Worm (Caenorhabditis elegans) whole organism, dauer: ENCODE measurements around the gene srt-18.

Source experiments
- unc-62 ChIP-seq: sonication (generic microtip); optimal IDR thresholded peaks from 2 replicates; lab custom pipeline; 2017; ENCODE audit warnings: missing biosample characterization, missing genetic modification reagents, missing genetic modification characterization

srt-18 gene

DNA sequence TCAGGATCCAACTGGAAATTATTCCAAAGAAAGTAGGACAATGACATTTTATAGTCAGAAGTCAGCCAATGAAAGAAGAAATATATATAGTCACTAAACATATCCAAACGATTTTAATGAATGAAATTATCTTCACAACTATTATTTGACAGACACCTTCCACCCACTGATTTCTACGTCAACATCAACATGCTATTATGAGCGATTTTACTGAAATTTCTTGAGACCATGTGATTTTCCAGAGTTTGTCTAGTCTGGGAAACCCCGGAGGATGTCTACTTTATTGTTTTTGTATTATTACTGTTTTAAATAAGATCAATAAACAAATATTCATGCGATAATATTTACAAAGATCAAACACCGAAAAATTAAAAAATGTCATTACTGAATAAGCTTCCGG is at the start of gene srt-18:
Gene srt-18 (minus strand): TSS at position 101 of the 400 bp plus-strand sequence.
- TF ChIP-seq unc-62 (GFP tag; lab: Kevin White, UChicago) = no peak

DNA sequence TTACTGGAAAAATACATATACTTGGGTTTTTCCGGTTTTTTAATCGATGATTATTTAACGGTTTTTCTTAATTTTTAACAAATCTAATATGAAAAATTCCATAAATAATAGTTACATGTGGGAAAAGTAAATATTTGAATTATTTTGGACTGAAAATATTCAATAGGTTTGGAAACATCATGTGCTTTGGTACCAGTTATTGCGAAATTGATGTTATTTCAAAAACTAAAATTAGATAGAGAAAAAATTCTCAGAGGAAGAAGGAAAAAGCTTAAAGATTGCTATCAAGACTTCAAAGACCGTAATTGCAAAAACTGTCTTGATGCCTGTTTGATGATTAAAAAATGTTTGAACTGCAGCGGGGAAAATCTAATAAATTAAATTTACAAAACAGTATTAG is 49.6 kb upstream of the srt-18 start:
- no peak for TF ChIP-seq unc-62 (GFP tag; lab: Kevin White, UChicago)

DNA sequence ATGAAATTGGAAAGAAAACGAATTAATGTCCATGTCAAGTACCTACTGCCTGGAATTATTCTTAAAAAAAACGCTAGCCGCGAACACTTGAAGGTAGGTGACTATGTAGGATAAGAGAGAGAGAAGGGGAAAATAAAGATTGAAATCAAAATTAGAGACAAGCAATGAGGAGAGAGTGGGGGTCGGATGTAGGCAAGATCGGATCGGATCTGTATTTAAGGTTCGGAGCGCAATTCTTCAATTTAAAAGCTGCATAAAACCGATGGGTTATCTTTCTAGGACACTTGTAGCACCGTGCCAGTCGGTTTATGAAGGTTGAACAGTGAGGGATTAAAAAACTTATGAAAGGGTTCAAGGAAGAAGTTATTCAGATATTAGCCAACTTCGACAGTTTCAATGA is 47.7 kb upstream of the srt-18 start:
- TF ChIP-seq unc-62 (GFP tag; lab: Kevin White, UChicago) = no peak

DNA sequence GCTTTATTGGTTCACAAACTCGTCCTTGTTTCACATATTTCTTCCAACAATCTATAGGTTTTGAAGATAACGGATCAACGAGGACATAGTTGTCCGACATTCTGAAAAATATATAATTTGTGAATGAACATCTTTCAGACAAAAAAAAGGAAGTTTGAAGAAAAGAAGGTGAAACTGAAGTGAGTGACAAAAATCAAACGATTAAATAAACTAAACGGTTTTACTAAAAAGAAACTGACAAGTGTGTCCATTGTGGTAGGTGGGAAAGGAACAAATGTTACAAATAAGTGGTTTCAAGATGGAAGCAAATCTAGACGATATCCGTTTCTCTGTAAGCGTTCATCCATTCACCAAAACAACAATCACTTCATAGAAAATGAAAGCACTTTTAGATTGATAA is 46.9 kb upstream of the srt-18 start, which contains the start of gene C25E10.12:
Gene C25E10.12 (minus strand): TSS at position 101 of the 400 bp plus-strand sequence.
- TF ChIP-seq unc-62 (GFP tag; lab: Kevin White, UChicago) = no peak

DNA sequence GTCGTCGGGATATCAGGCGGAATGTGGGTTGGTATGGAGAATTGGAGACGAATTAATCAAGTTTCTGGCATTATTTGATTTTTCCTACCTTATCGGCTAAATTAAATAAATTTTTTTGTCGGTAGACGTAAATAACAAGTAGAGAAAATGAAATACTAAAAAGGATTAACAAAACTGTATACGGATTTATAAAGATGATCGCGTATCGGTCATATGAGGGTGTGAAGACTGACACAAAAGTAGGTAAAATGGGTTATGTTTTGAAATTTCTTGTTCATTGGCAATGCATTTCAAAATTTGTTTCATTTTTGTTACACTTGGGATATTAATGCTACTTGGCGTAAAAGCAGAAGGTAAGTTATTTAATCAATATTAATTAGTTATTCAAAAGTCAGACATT is 44.0 kb upstream of the srt-18 start, which contains the start of the genes C25E10.16 and C25E10.13:
Gene C25E10.16 (minus strand): TSS at position 101 of the 400 bp plus-strand sequence.
Gene C25E10.13 (plus strand): TSS at position 256 of the 400 bp plus-strand sequence.
- no peak for TF ChIP-seq unc-62 (GFP tag; lab: Kevin White, UChicago)

DNA sequence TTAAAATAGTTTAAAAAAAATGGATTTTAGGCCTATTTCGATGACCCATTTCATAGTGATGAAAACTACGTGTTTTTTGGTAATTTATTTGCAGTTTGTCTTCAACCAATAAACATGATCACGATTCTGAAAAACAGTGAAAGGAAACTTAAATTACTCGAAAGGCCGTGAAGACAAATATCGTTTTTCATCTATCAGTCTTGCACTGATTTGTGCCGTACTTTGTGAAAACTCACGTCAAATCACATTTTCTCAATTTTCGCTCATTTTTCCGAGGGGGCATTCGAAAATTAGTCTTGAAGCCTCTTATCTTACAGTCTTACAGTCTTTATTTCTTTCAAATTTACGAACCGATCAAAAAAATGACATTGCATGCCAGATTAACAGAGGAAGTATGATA is 43.2 kb upstream of the srt-18 start, which contains the start of gene C25E10.11:
Gene C25E10.11 (minus strand): TSS at position 101 of the 400 bp plus-strand sequence.
- TF ChIP-seq unc-62 (GFP tag; lab: Kevin White, UChicago) = no peak

DNA sequence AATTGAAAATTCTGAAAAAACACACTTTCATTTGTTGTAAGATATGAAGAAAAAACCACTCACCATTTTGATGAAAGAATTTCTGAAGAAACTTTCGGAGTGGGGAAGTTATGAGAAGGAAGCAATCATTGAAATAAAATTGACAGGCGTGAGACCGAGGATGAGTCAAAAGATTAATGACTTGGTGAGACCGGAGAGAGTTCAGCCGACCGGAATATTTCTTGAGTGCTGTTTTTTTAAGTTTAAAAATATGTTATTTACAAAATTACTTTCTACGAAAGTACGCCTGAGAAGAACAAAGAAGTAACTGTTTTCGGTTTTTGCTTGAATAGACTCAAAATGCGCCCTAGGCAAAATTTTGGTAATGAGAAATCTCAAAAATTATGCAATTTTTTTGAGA is 40.8 kb upstream of the srt-18 start, which contains the start of gene C25E10.10:
Gene C25E10.10 (minus strand): TSS at position 101 of the 400 bp plus-strand sequence.
- TF ChIP-seq unc-62 (GFP tag; lab: Kevin White, UChicago) = no peak

DNA sequence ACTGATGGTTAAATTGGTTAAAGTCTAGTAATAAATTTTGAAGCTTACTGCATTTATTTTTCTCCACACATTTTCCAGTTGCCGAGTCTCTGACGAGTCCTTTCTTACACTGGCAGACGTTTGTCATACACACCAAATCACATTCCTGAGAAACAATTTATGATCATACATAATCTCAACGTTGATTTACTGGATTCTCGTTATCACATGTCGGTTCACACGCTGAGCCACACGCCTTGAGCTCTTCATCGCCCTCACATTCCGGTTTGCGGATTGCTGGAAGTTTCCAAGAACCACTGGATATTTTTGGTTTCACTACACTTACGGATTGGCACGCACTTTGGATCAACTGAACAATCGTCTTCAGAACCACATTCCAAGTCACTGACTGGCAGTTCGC is 40.2 kb upstream of the srt-18 start:
- no peak for TF ChIP-seq unc-62 (GFP tag; lab: Kevin White, UChicago)

DNA sequence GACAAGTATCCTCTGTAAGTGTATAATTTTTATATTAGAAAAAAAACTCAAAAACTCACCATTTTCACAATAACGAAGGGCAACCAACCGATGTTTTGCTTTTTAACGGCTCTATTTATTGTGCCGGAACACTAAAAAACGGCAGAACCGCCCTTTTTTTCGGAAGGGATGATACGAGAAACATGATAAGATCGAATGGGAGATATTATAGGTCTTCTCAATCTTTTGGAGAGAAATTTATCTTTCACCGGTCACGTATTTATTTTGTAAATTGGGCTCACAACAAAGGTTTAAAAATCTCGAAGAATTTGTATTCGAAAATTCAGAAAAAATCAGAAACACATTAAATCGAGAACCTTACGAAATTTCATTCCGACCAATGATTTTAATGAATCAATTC is 39.3 kb upstream of the srt-18 start, which contains the start of gene swm-1:
Gene swm-1 (minus strand): TSS at position 101 of the 400 bp plus-strand sequence.
- TF ChIP-seq unc-62 (GFP tag; lab: Kevin White, UChicago) = no peak

DNA sequence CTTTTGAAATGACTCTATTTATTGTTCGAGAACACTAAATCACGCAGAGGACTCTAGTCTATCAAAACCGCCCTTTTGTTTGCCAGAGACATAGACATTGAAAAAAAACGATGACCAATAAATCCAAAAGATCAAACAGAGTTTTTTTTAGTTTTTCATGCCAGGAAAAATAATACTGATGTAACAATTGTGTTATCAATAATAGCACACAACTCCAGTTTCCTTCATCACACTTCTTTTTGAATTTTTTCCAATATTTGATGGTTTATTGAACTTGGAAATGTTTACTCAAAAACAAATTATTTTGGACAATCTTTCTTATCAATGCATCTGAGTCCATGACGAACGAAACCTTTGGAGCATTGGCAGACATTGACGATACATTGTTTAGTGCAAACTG is 38.5 kb upstream of the srt-18 start, which contains the start of gene C25E10.8:
Gene C25E10.8 (minus strand): TSS at position 101 of the 400 bp plus-strand sequence.
- no peak for TF ChIP-seq unc-62 (GFP tag; lab: Kevin White, UChicago)

DNA sequence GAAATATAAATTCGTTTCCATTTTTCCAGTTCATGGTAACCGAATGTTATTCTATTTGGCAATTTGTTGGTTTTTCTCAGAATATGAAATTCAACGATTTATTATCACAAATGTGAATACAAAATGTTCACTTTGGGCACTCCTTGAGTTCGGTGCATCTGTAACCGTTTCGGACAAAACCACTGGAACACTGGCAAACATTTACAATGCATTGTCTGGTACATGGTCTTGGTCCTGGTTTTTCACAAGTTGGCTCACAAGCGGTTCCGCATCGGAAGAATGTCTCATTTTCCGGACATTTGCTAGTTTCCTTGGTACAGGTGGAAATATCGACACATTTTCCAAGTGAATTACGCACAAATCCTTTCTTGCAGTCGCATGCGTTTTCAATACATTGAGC is 37.8 kb upstream of the srt-18 start:
- no peak for TF ChIP-seq unc-62 (GFP tag; lab: Kevin White, UChicago)

DNA sequence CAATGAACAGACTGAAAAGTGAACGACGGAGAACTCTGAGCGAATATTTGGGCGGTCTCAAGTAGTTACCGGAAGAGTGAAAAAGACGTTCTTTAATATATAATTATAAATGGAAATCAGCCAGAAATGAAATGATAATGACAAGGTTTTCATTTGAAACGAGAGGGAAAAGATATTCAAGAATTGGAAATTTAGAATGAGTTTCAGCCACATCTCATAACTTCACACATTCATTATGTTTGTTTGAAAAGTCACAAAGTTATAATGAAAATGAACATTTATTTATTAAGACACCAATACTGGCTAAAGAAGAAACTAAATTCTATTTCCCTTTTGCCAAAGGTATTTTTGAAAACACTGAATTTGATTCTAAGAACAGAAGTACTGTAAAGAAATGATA is 35.7 kb upstream of the srt-18 start, which contains the start of gene C25E10.7:
Gene C25E10.7 (minus strand): TSS at position 101 of the 400 bp plus-strand sequence.
- no peak for TF ChIP-seq unc-62 (GFP tag; lab: Kevin White, UChicago)

DNA sequence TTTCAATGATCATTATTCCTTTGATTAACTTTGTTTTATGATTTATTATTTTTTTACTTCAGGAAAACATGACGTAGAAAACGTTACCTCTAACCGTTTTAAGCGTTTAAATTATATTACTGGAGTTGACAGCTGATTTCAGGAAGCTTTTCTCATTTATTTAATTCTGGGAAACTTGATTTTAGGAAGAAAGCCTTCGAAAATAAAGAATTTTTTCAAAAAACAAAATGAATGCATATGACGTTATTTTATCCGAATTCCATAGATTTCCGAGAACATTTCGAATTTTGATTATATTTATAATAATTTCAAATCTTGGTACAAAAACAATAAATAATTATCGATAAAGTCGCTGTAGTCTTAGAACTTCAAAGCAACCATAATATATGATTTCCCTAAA is 33.8 kb upstream of the srt-18 start:
- no peak for TF ChIP-seq unc-62 (GFP tag; lab: Kevin White, UChicago)

DNA sequence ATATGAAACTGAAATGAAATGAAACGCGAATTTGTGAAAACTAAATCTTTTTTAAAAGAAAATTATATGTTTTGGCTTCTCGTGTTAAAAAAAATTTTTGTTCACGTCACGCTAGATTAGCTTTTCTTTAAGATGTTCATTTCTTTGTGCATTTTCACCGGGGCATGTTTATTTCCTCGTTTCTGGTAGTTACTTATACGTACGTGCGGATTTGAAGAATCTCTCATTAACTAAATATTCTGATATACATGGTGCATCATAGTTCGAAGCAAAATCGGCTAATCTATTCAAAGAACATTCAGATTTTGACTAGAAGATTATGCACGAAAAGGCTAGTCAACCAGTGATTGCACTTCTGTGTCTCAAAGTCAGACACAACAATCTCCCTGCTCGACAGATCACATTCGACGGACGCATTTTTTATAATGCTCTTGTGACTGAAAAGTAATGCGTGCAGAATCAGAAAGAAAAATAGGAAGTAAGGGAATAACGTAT is 32.2 kb upstream of the srt-18 start, which contains the start of gene C25E10.17:
Gene C25E10.17 (minus strand): TSS at position 51 of the 495 bp plus-strand sequence.
- TF ChIP-seq unc-62 (GFP tag; lab: Kevin White, UChicago) = no peak

DNA sequence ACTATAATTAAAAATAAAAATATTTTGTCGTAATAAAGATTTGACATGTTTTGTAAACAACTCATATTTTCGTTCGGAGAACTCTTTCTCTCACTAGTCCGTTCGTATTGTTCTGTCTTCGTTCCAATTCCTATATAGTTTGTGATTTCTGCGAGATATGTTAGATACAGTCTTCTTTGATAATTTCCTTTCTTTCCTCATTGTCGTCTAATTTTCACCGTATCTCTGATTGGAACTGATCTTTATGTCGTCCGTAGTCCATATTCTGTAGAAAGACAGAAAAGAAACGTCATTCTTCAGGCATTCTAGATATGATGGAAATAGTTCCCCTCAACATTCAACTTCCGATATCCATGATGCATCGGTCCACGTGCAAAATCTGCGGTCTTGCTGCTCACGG is 29.4 kb upstream of the srt-18 start, which contains the start of gene nhr-30:
Gene nhr-30 (plus strand): TSS at position 301 of the 400 bp plus-strand sequence.
- TF ChIP-seq unc-62 (GFP tag; lab: Kevin White, UChicago) = no peak

DNA sequence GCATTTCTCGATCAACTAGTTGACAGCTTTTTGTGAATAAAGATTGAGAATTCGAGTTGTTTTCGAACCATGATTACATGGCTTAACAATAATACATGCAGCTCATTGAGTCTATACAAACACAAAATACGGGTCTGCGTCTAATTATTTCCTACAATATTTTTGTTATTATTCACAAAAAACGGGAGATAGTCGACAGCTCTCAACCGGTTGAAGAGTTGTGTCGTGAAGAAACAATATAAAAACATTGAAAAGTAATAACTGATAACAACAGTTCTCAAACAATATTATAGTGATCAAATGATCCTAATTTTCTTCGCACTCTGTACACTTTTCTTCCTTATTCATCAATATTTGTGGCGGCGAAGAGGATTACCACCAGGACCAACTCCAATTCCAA is 25.6 kb upstream of the srt-18 start, which contains the start of gene cyp-33B1:
Gene cyp-33B1 (plus strand): TSS at position 301 of the 400 bp plus-strand sequence.
- no peak for TF ChIP-seq unc-62 (GFP tag; lab: Kevin White, UChicago)

DNA sequence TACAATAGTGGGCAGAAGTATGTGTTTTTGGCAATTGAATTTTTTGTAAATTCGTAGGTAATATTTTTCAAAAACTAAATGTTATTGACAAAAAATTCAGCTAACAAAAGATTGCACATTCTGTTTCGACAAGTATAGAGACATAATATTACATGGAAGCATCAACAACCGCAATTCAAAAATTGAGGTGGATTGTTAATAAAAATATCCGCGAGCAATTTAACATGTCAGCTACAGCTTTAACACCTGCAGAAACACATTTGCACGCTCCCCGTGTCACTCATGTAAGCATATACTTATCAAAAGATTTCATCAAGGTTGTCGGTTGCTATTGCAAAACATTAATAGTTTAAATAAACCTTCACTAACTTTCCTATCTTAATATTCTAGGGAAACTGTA is 20.2 kb upstream of the srt-18 start, which contains the start of gene srsx-34:
Gene srsx-34 (plus strand): TSS at position 301 of the 400 bp plus-strand sequence.
- TF ChIP-seq unc-62 (GFP tag; lab: Kevin White, UChicago) = no peak
